Fruit fly (Drosophila melanogaster) whole organism, wandering third instar larva: ENCODE data around the gene CG11444.

Experiments
- CG9705 ChIP-seq: fragments of 200-800 bp; sonication (Bioruptor generic); optimal IDR thresholded peaks from 2 replicates; lab custom pipeline; 2018; ENCODE audit warnings: missing biosample characterization, mild to moderate bottlenecking, missing genetic modification characterization
- Dfd ChIP-seq: fragments of >200 bp; optimal IDR thresholded peaks from 2 replicates; lab custom pipeline; 2017; ENCODE audit warnings: missing biosample characterization, missing genetic modification characterization
- Dif ChIP-seq: fragments of 200-275, 200-300 bp; sonication (Bioruptor generic); optimal IDR thresholded peaks from 2 replicates; lab custom pipeline; 2018; ENCODE audit warnings: missing biosample characterization, missing genetic modification characterization; ENCODE audit not compliant: partially characterized antibody
- HLH106 ChIP-seq: fragments of 200-800 bp; optimal IDR thresholded peaks from 3 replicates; lab custom pipeline; 2019; ENCODE audit warnings: missing biosample characterization, mild to moderate bottlenecking, missing genetic modification characterization, moderate library complexity
- Hr83 ChIP-seq: fragments of 200-300 bp; sonication (Bioruptor generic); optimal IDR thresholded peaks from 2 replicates; lab custom pipeline; 2016; ENCODE audit warnings: missing biosample characterization, mild to moderate bottlenecking, missing genetic modification characterization, moderate library complexity; ENCODE audit not compliant: poor library complexity, severe bottlenecking
- brk ChIP-seq: fragments of 200-800 bp; sonication (Bioruptor generic); optimal IDR thresholded peaks from 2 replicates; lab custom pipeline; 2016; ENCODE audit warnings: missing biosample characterization, mild to moderate bottlenecking, missing genetic modification characterization
- dsf ChIP-seq: sonication (Bioruptor generic); optimal IDR thresholded peaks from 2 replicates; lab custom pipeline; 2016; ENCODE audit warnings: missing biosample characterization, missing genetic modification characterization, borderline replicate concordance
- lola ChIP-seq: fragments of >200 bp; optimal IDR thresholded peaks from 2 replicates; lab custom pipeline; 2017; ENCODE audit warnings: missing biosample characterization, missing genetic modification characterization
- psq ChIP-seq: fragments of 200-800 bp; sonication (Bioruptor generic); optimal IDR thresholded peaks from 3 replicates; lab custom pipeline; 2017; ENCODE audit warnings: missing biosample characterization, mild to moderate bottlenecking, missing genetic modification characterization, moderate library complexity
- sage ChIP-seq: fragments of 200-800 bp; sonication (Bioruptor generic); optimal IDR thresholded peaks from 2 replicates; lab custom pipeline; 2016; ENCODE audit warnings: missing biosample characterization, mild to moderate bottlenecking, missing genetic modification characterization
- woc ChIP-seq: sonication (Bioruptor generic); optimal IDR thresholded peaks from 2 replicates; lab custom pipeline; 2016; ENCODE audit warnings: missing biosample characterization, mild to moderate bottlenecking, missing genetic modification characterization

dm6 chrX:4560182-4560845, 6.1 kb upstream of the CG11444 start:
- peak; percentile 18 for TF ChIP-seq psq (GFP tag; lab: Kevin White, UChicago)
- TF ChIP-seq lola: no peak
- no peak for TF ChIP-seq Hr83 (GFP tag; lab: Kevin White, UChicago)
- TF ChIP-seq brk: no peak
- no peak for TF ChIP-seq dsf
- TF ChIP-seq sage (GFP tag; lab: Kevin White, UChicago): no peak
- TF ChIP-seq CG9705 (GFP tag; lab: Kevin White, UChicago): no peak
- peak; percentile 49 for TF ChIP-seq HLH106 (tag; lab: Kevin White, UChicago)
- no peak for TF ChIP-seq Dif (GFP tag; lab: Kevin White, UChicago)
- no peak for TF ChIP-seq woc (GFP tag; lab: Kevin White, UChicago)
- no peak for TF ChIP-seq Dfd
